In genomic region chrX:1464033-1464432, dm6 we compare ENCODE assay signal across 3 fruit fly cellular contexts.
A peak's percentile ranks its signal among the peaks of the same experiment; 100 is the strongest.
TF ChIP-seq lines count a peak whose summit lies in the region.

Gene Ns3 (minus strand): TSS chrX:1464220.

- TF ChIP-seq CTCF in S2 (optimal IDR thresholded peaks at IDR 0.05; lab: Kevin White, UChicago) = peak; percentile 3 to 7
- no peak for TF ChIP-seq CTCF in whole organism, embryonic (GFP tag; optimal IDR thresholded peaks at IDR 0.05; lab: Kevin White, UChicago)

TF ChIP-seq in whole organism, adult, 20 proteins besides CTCF, POLR2A, EP300 and RAD21:
- TF ChIP-seq bab1 (GFP tag; optimal IDR thresholded peaks at IDR 0.05; lab: Kevin White, UChicago) (peak; percentile 46), ovo (GFP tag; optimal IDR thresholded peaks at IDR 0.05; lab: Kevin White, UChicago) (no peak), Mnt (GFP tag; optimal IDR thresholded peaks at IDR 0.05; lab: Kevin White, UChicago) (peak; percentile 99)
TF ChIP-seq in whole organism, adult: peak in this region for 2.

TF ChIP-seq in whole organism, embryonic, 481 proteins besides CTCF, POLR2A, EP300 and RAD21 (continues in another document):
- TF ChIP-seq CG11456 (GFP tag; IDR thresholded peaks at IDR 0.05; lab: Robert Waterston, UW) (no peak), CG2116 (GFP tag; optimal IDR thresholded peaks at IDR 0.05; lab: Kevin White, UChicago) (peak; percentile 82), CG18764 (GFP tag; optimal IDR thresholded peaks at IDR 0.05; lab: Kevin White, UChicago) (no peak), Myb (GFP tag; optimal IDR thresholded peaks at IDR 0.05; lab: Kevin White, UChicago) (peak; percentile 62), chinmo (GFP tag; IDR thresholded peaks at IDR 0.05; lab: Robert Waterston, UW; ENCODE audit: partially characterized antibody) (peak; percentile 88), CG13624 (GFP tag; optimal IDR thresholded peaks at IDR 0.05; lab: Kevin White, UChicago) (no peak), CG30403 (GFP tag; optimal IDR thresholded peaks at IDR 0.05; lab: Kevin White, UChicago) (no peak), CG15479 (GFP tag; optimal IDR thresholded peaks at IDR 0.05; lab: Kevin White, UChicago) (peak; percentile 2), Dp (GFP tag; optimal IDR thresholded peaks at IDR 0.05; lab: Kevin White, UChicago) (peak; percentile 94), HLHmδ (GFP tag; optimal IDR thresholded peaks at IDR 0.05; lab: Kevin White, UChicago) (no peak), CG16813 (GFP tag; IDR thresholded peaks at IDR 0.05; lab: Robert Waterston, UW; ENCODE audit: partially characterized antibody) (peak; percentile 82), CG2875 (GFP tag; optimal IDR thresholded peaks at IDR 0.05; lab: Kevin White, UChicago) (no peak), fru (optimal IDR thresholded peaks at IDR 0.05; lab: Kevin White, UChicago) (no peak), CG7963 (GFP tag; IDR thresholded peaks at IDR 0.05; lab: Robert Waterston, UW; ENCODE audit: partially characterized antibody) (peak; percentile 91), pita (GFP tag; optimal IDR thresholded peaks at IDR 0.05; lab: Kevin White, UChicago) (no peak), H15 (GFP tag; IDR thresholded peaks at IDR 0.05; lab: Robert Waterston, UW) (no peak), so (GFP tag; IDR thresholded peaks at IDR 0.05; lab: Robert Waterston, UW) (no peak), Dref (GFP tag; IDR thresholded peaks at IDR 0.05; lab: Robert Waterston, UW) (peak; percentile 96), Eip74EF (GFP tag; optimal IDR thresholded peaks at IDR 0.05; lab: Kevin White, UChicago) (no peak), tup (GFP tag; optimal IDR thresholded peaks at IDR 0.05; lab: Kevin White, UChicago) (no peak), Sry-β (GFP tag; optimal IDR thresholded peaks at IDR 0.05; lab: Kevin White, UChicago) (no peak), slp2 (GFP tag; optimal IDR thresholded peaks at IDR 0.05; lab: Kevin White, UChicago) (no peak), CG18619 (GFP tag; optimal IDR thresholded peaks at IDR 0.05; lab: Kevin White, UChicago) (no peak), CG17186 (GFP tag; optimal IDR thresholded peaks at IDR 0.05; lab: Kevin White, UChicago) (no peak), pfk (GFP tag; optimal IDR thresholded peaks at IDR 0.05; lab: Kevin White, UChicago) (no peak), Doc2 (GFP tag; IDR thresholded peaks at IDR 0.05; lab: Robert Waterston, UW) (no peak), Ets97D (GFP tag; optimal IDR thresholded peaks at IDR 0.05; lab: Kevin White, UChicago) (peak; percentile 2), Dll (GFP tag; IDR thresholded peaks at IDR 0.05; lab: Robert Waterston, UW; ENCODE audit: partially characterized antibody) (peak; percentile 85), CG1529 (GFP tag; optimal IDR thresholded peaks at IDR 0.05; lab: Kevin White, UChicago) (no peak), cwo (GFP tag; optimal IDR thresholded peaks at IDR 0.05; lab: Kevin White, UChicago) (peak; percentile 54), NK7.1 (GFP tag; optimal IDR thresholded peaks at IDR 0.05; lab: Kevin White, UChicago) (no peak), CG15269 (tag; optimal IDR thresholded peaks at IDR 0.05; lab: Kevin White, UChicago) (no peak), CG3847 (GFP tag; IDR thresholded peaks at IDR 0.05; lab: Robert Waterston, UW) (peak; percentile 32; the same call in 1 of the 2 replicates), MBD-R2 (GFP tag; IDR thresholded peaks at IDR 0.05; lab: Robert Waterston, UW) (peak; percentile 70), Scr (GFP tag; IDR thresholded peaks at IDR 0.05; lab: Robert Waterston, UW; ENCODE audit: partially characterized antibody) (peak; percentile 75), shn (GFP tag; optimal IDR thresholded peaks at IDR 0.05; lab: Kevin White, UChicago) (no peak), Doc3 (GFP tag; IDR thresholded peaks at IDR 0.05; lab: Robert Waterston, UW; ENCODE audit: partially characterized antibody) (peak; percentile 72), CG11247 (GFP tag; IDR thresholded peaks at IDR 0.05; lab: Robert Waterston, UW) (no peak), Deaf1 (tag; optimal IDR thresholded peaks at IDR 0.05; lab: Kevin White, UChicago) (no peak), onecut (GFP tag; IDR thresholded peaks at IDR 0.05; lab: Robert Waterston, UW) (no peak), knrl (GFP tag; IDR thresholded peaks at IDR 0.05; lab: Robert Waterston, UW; ENCODE audit: partially characterized antibody) (peak; percentile 71; the same call in 2 of the 3 replicates), CG8944 (GFP tag; optimal IDR thresholded peaks at IDR 0.05; lab: Kevin White, UChicago) (no peak), amos (GFP tag; IDR thresholded peaks at IDR 0.05; lab: Robert Waterston, UW; ENCODE audit: partially characterized antibody) (peak; percentile 88), dm (GFP tag; optimal IDR thresholded peaks at IDR 0.05; lab: Kevin White, UChicago) (peak; percentile 93), CG11695 (GFP tag; IDR thresholded peaks at IDR 0.05; lab: Robert Waterston, UW) (no peak), sug (tag; optimal IDR thresholded peaks at IDR 0.05; lab: Kevin White, UChicago) (peak; percentile 1), jing (GFP tag; optimal IDR thresholded peaks at IDR 0.05; lab: Kevin White, UChicago) (no peak), inv (GFP tag; IDR thresholded peaks at IDR 0.05; lab: Robert Waterston, UW; ENCODE audit: partially characterized antibody) (peak; percentile 73), Pdp1 (GFP tag; optimal IDR thresholded peaks at IDR 0.05; lab: Kevin White, UChicago) (no peak), Optix (GFP tag; IDR thresholded peaks at IDR 0.05; lab: Robert Waterston, UW) (no peak), en (GFP tag; optimal IDR thresholded peaks at IDR 0.05; lab: Kevin White, UChicago) (no peak), Dad (GFP tag; optimal IDR thresholded peaks at IDR 0.05; lab: Kevin White, UChicago) (no peak), CG12744 (GFP tag; optimal IDR thresholded peaks at IDR 0.05; lab: Kevin White, UChicago) (no peak), gro (GFP tag; optimal IDR thresholded peaks at IDR 0.05; lab: Kevin White, UChicago) (peak; percentile 10), Meics (GFP tag; optimal IDR thresholded peaks at IDR 0.05; lab: Kevin White, UChicago) (no peak), HLH4C (GFP tag; IDR thresholded peaks at IDR 0.05; lab: Robert Waterston, UW; ENCODE audit: partially characterized antibody) (peak; percentile 94), az2 (GFP tag; optimal IDR thresholded peaks at IDR 0.05; lab: Kevin White, UChicago) (no peak), lab (GFP tag; optimal IDR thresholded peaks at IDR 0.05; lab: Kevin White, UChicago) (no peak), CG12299 (tag; optimal IDR thresholded peaks at IDR 0.05; lab: Kevin White, UChicago) (no peak), ttk (GFP tag; IDR thresholded peaks at IDR 0.05; lab: Robert Waterston, UW) (no peak), kni (GFP tag; optimal IDR thresholded peaks at IDR 0.05; lab: Kevin White, UChicago) (no peak), CG2129 (GFP tag; IDR thresholded peaks at IDR 0.05; lab: Robert Waterston, UW; ENCODE audit: partially characterized antibody) (peak; percentile 49; the same call in 1 of the 2 replicates), sens (GFP tag; lab: Kevin White, UChicago) (peak; percentile 64), CkIIα-i1 (GFP tag; IDR thresholded peaks at IDR 0.05; lab: Robert Waterston, UW) (no peak), CG8765 (GFP tag; IDR thresholded peaks at IDR 0.05; lab: Robert Waterston, UW) (no peak), otp (GFP tag; IDR thresholded peaks at IDR 0.05; lab: Robert Waterston, UW) (no peak), grau (tag; optimal IDR thresholded peaks at IDR 0.05; lab: Kevin White, UChicago) (no peak), cato (GFP tag; optimal IDR thresholded peaks at IDR 0.05; lab: Kevin White, UChicago; ENCODE audit: borderline replicate concordance) (no peak), Drgx (GFP tag; IDR thresholded peaks at IDR 0.05; lab: Robert Waterston, UW) (no peak), ato (GFP tag; IDR thresholded peaks at IDR 0.05; lab: Robert Waterston, UW; ENCODE audit: partially characterized antibody) (peak; percentile 87), HmgZ (tag; optimal IDR thresholded peaks at IDR 0.05; lab: Kevin White, UChicago) (peak; percentile 51), CG13287 (GFP tag; IDR thresholded peaks at IDR 0.05; lab: Robert Waterston, UW; ENCODE audit: partially characterized antibody) (peak; percentile 95), Bdp1 (GFP tag; optimal IDR thresholded peaks at IDR 0.05; lab: Kevin White, UChicago) (no peak), CG4404 (GFP tag; IDR thresholded peaks at IDR 0.05; lab: Robert Waterston, UW) (no peak), slbo (GFP tag; IDR thresholded peaks at IDR 0.05; lab: Robert Waterston, UW) (no peak), CG13894 (tag; optimal IDR thresholded peaks at IDR 0.05; lab: Kevin White, UChicago) (no peak), CG12659 (GFP tag; optimal IDR thresholded peaks at IDR 0.05; lab: Kevin White, UChicago) (peak; percentile 15), CG10267 (tag; optimal IDR thresholded peaks at IDR 0.05; lab: Kevin White, UChicago) (peak; percentile 48), HmgD (GFP tag; optimal IDR thresholded peaks at IDR 0.05; lab: Kevin White, UChicago) (no peak), Vsx1 (GFP tag; optimal IDR thresholded peaks at IDR 0.05; lab: Kevin White, UChicago) (no peak), pros (GFP tag; optimal IDR thresholded peaks at IDR 0.05; lab: Kevin White, UChicago) (no peak), Usf (GFP tag; optimal IDR thresholded peaks at IDR 0.05; lab: Kevin White, UChicago) (no peak), stwl (tag; optimal IDR thresholded peaks at IDR 0.05; lab: Kevin White, UChicago) (peak; percentile 62), jigr1 (GFP tag; IDR thresholded peaks at IDR 0.05; lab: Robert Waterston, UW) (no peak), E2f2 (GFP tag; IDR thresholded peaks at IDR 0.05; lab: Robert Waterston, UW) (peak; percentile 95), Bgb (GFP tag; IDR thresholded peaks at IDR 0.05; lab: Robert Waterston, UW; ENCODE audit: partially characterized antibody) (peak; percentile 92), Hand (GFP tag; optimal IDR thresholded peaks at IDR 0.05; lab: Kevin White, UChicago) (no peak)
